Worm (Caenorhabditis elegans): ENCODE data around the gene F54D12.1.
"Not testable (repeated sequence)": the region's sequence is repeated elsewhere in the genome, so short reads cannot be mapped to it uniquely, and the experiment has no call there.

The F54D12.1 gene

DNA sequence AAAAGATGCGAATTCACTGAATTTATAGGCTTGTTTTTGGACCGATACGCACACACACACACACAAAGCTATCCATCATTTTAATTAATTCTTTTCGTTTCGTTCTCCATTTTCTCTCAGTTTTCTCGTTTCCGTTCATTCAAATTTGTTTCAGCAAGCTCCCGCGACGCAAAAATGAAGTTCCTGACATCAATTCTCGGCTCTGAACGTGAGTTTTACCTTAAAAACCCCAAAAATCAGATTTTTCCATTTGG is 38.1 kb downstream of the F54D12.1 start, which contains the start of gene Y51H7C.3:
Y51H7C.3 (plus strand) TSS at position 155 of the 254 bp plus-strand sequence.
- TF ChIP-seq R02D3.7 (tag; optimal IDR thresholded peaks at IDR 0.05), result no peak
- no peak for TF ChIP-seq ztf-4 (tag; optimal IDR thresholded peaks at IDR 0.05)
- no peak for TF ChIP-seq ceh-16 (tag; optimal IDR thresholded peaks at IDR 0.05)
- no peak for TF ChIP-seq lin-15B (tag; optimal IDR thresholded peaks at IDR 0.05)
- TF ChIP-seq jun-1 (tag; optimal IDR thresholded peaks at IDR 0.05), result no peak
- TF ChIP-seq daf-12 (tag; optimal IDR thresholded peaks at IDR 0.05), result no peak
- no peak for TF ChIP-seq ztf-11 (tag; optimal IDR thresholded peaks at IDR 0.05)
- no peak for TF ChIP-seq ceh-9 (tag; optimal IDR thresholded peaks at IDR 0.05)

DNA sequence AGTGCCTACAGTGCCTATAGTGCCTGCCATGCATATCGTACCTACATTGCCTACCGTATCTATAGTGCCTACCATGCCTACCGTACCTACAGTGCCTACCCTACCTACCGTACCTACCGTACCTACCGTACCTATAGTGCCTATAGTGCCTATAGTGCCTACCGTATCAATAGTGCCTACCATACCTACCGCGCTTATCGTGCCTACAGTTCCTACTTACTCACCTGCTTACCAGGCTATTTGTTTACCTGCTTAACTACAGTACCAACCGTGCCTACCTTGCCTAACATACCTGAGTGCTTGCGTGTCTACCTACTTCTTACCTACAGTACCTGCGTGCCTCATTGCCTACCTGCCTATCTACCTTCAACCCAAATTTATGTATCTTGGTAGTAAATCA is 41.3 kb downstream of the F54D12.1 start:
- no peak for TF ChIP-seq nhr-77 (tag; optimal IDR thresholded peaks at IDR 0.05)

DNA sequence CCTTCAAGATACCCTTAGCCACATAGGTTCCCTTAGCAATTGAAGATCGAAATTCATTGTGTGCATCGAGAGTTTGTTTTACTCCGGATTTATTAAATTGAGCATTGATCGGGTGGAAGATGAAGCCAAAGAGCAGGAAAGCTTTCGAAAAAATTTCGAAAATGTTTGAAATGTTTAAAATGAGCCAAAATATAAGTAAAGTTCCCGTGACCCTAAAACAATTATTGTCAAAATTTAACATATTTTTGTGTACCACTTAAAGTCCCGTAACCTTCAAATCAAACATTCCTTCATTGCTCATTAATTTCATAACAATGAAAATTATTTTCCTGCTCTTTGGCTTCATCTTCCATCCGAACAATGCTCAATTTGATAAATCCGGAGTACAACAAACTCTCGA is 44.7 kb downstream of the F54D12.1 start, which contains the start of gene scl-17:
scl-17 (plus strand) TSS at position 301 of the 400 bp plus-strand sequence.
- TF ChIP-seq aly-2 (tag; optimal IDR thresholded peaks at IDR 0.05) (no peak), ztf-4 (tag; optimal IDR thresholded peaks at IDR 0.05) (no peak), nhr-237 (tag; optimal IDR thresholded peaks at IDR 0.05) (no peak), lin-39 (tag; optimal IDR thresholded peaks at IDR 0.05) (no peak), fkh-10 (GFP tag; optimal IDR thresholded peaks at IDR 0.05) (no peak), tbx-2 (tag; optimal IDR thresholded peaks at IDR 0.05) (no peak), pqm-1 (tag; optimal IDR thresholded peaks at IDR 0.05) (no peak)

DNA sequence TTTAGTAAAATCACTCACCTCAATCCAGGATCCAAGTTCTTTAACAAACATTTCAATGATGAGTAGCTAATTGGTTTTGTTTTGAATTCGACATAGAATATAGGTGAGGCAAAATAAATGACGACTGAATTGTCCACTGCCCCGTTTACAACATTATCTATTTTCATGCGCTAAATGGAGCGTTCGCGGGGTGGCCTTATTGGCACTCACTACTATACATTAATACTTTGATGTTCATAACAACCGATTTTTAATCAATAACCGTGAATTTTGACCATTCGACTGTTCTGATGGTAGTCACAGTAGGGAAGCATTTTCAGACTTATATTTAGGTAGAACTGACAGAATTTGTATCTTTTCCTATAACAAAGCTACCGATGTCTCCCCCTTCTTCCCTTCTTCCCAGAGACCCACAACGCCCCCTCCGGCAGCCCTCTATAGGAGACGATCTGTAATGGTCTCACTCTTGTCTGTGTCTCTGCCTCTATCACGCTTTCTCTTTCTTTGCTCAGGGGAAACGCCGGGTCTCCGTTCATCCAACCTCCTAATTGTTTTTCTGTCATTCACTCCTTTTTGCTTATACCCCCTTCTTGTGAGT is 46.6 kb downstream of the F54D12.1 start, which contains the start of gene Y51H7C.12:
Y51H7C.12 (minus strand) TSS at position 51 of the 598 bp plus-strand sequence.
- TF ChIP-seq daf-12, nhr-12, ZK546.5 (tag; optimal IDR thresholded peaks at IDR 0.05): not testable (repeated sequence)

All from whole organism, L3 larva.